Worm (Caenorhabditis elegans) whole organism, young adult: ENCODE data around the gene ztf-1.

Experiments
- B0336.3 ChIP-seq: fragments of 200-800 bp; sonication (Bioruptor generic); IDR thresholded peaks from 2 replicates; pipeline ENCODE4 v1.3.6; 2022; ENCODE audit warnings: missing genetic modification characterization, missing compliant biosample characterization
- C06A6.2 ChIP-seq: fragments of 200-800 bp; sonication (Bioruptor generic); conservative IDR thresholded peaks from 2 replicates; pipeline ENCODE4 v1.3.6; 2022; ENCODE audit warnings: missing genetic modification characterization, missing compliant biosample characterization
- C17E4.6 ChIP-seq: fragments of 200-800 bp; sonication (Bioruptor generic); IDR thresholded peaks from 2 replicates; pipeline ENCODE4 v1.3.6; 2022; ENCODE audit warnings: missing genetic modification reagents, missing genetic modification characterization, missing compliant biosample characterization
- D2030.7 ChIP-seq: fragments of 200-800 bp; sonication (Bioruptor generic); IDR thresholded peaks from 2 replicates; pipeline ENCODE4 v1.3.6; 2022; ENCODE audit warnings: missing genetic modification reagents, missing genetic modification characterization, missing compliant biosample characterization
- F52B5.7 ChIP-seq: sonication (generic microtip); optimal IDR thresholded peaks from 2 replicates; lab custom pipeline; 2016; ENCODE audit warnings: mild to moderate bottlenecking, missing genetic modification characterization, missing compliant biosample characterization
- F57A8.1 ChIP-seq: fragments of 200-800 bp; sonication (Bioruptor generic); optimal IDR thresholded peaks from 2 replicates; lab custom pipeline; 2018; ENCODE audit warnings: mild to moderate bottlenecking, missing genetic modification characterization, moderate library complexity, missing compliant biosample characterization
- F57C9.4 ChIP-seq: sonication (generic microtip); optimal IDR thresholded peaks from 2 replicates; lab custom pipeline; 2017; ENCODE audit warnings: mild to moderate bottlenecking, missing genetic modification characterization, missing compliant biosample characterization
- K12H6.12 ChIP-seq: fragments of 200-800 bp; sonication (Bioruptor generic); optimal IDR thresholded peaks from 2 replicates; lab custom pipeline; 2018; ENCODE audit warnings: mild to moderate bottlenecking, missing genetic modification characterization, missing compliant biosample characterization
- T07F8.4 ChIP-seq: sonication (generic microtip); optimal IDR thresholded peaks from 2 replicates; lab custom pipeline; 2016; ENCODE audit warnings: mild to moderate bottlenecking, missing genetic modification characterization, moderate library complexity, missing compliant biosample characterization
- ZK185.1 ChIP-seq: sonication (generic microtip); optimal IDR thresholded peaks from 2 replicates; lab custom pipeline; 2016; ENCODE audit warnings: mild to moderate bottlenecking, missing genetic modification characterization, missing compliant biosample characterization; ENCODE audit not compliant: poor library complexity, severe bottlenecking
- ama-1 ChIP-seq, 3 experiments: fragments of 150-350 bp in 1 of 3; sonication (generic microtip) in 2 of 3; optimal IDR thresholded peaks; 2 replicates each; lab custom pipeline; 2014 to 2018; ENCODE audit warnings: missing biosample characterization in 2 of 3, missing genetic modification characterization in 2 of 3, missing genetic modification reagents in 2 of 3
- atf-7 ChIP-seq: sonication (generic microtip); optimal IDR thresholded peaks from 2 replicates; lab custom pipeline; 2017; ENCODE audit warnings: mild to moderate bottlenecking, missing genetic modification characterization, missing compliant biosample characterization
- athp-1 ChIP-seq: sonication (generic microtip); optimal IDR thresholded peaks from 2 replicates; lab custom pipeline; 2017; ENCODE audit warnings: mild to moderate bottlenecking, missing genetic modification characterization, missing compliant biosample characterization
- attf-3 ChIP-seq: fragments of 200-800 bp; sonication (Bioruptor generic); conservative IDR thresholded peaks from 2 replicates; pipeline ENCODE4 v1.3.6; 2022; ENCODE audit warnings: missing genetic modification reagents, missing genetic modification characterization, missing compliant biosample characterization
- bed-2 ChIP-seq: fragments of 200-800 bp; sonication (Bioruptor generic); IDR thresholded peaks from 2 replicates; pipeline ENCODE4 v1.3.6; 2022; ENCODE audit warnings: missing genetic modification reagents, missing genetic modification characterization, missing compliant biosample characterization
- ceh-100 ChIP-seq: fragments of 200-800 bp; sonication (Bioruptor generic); IDR thresholded peaks from 2 replicates; pipeline ENCODE4 v1.3.6; 2022; ENCODE audit warnings: missing genetic modification reagents, missing genetic modification characterization, missing compliant biosample characterization
- ceh-40 ChIP-seq: fragments of 200-800 bp; sonication (Bioruptor generic); IDR thresholded peaks from 2 replicates; pipeline ENCODE4 v1.3.6; 2022; ENCODE audit warnings: missing genetic modification characterization, missing compliant biosample characterization
- chd-7 ChIP-seq: sonication (generic microtip); optimal IDR thresholded peaks from 2 replicates; lab custom pipeline; 2016; ENCODE audit warnings: mild to moderate bottlenecking, missing genetic modification characterization, moderate library complexity, missing compliant biosample characterization
- dpl-1 ChIP-seq: fragments of 150-350 bp; optimal IDR thresholded peaks from 2 replicates; lab custom pipeline; 2014; ENCODE audit warnings: missing biosample characterization, missing genetic modification reagents, missing genetic modification characterization
- efl-1 ChIP-seq: fragments of 150-350 bp; optimal IDR thresholded peaks from 2 replicates; lab custom pipeline; 2014; ENCODE audit warnings: missing biosample characterization, missing genetic modification reagents, missing genetic modification characterization
- egl-18 ChIP-seq: fragments of 200-800 bp; sonication (Bioruptor generic); IDR thresholded peaks from 2 replicates; pipeline ENCODE4 v1.3.6; 2022; ENCODE audit warnings: missing genetic modification reagents, missing genetic modification characterization, missing compliant biosample characterization
- egrh-3 ChIP-seq: fragments of 200-800 bp; sonication (Bioruptor generic); IDR thresholded peaks from 2 replicates; pipeline ENCODE4 v1.3.6; 2022; ENCODE audit warnings: missing genetic modification reagents, missing genetic modification characterization, missing compliant biosample characterization
- ekl-4 ChIP-seq: fragments of 200-800 bp; sonication (Bioruptor generic); IDR thresholded peaks from 2 replicates; pipeline ENCODE4 v1.3.6; 2022; ENCODE audit warnings: missing genetic modification reagents, missing genetic modification characterization, missing compliant biosample characterization
- ets-4 ChIP-seq: fragments of 200-800 bp; sonication (Bioruptor generic); optimal IDR thresholded peaks from 2 replicates; lab custom pipeline; 2018; ENCODE audit warnings: mild to moderate bottlenecking, missing genetic modification characterization, missing compliant biosample characterization
- fkh-3 ChIP-seq: sonication (generic microtip); optimal IDR thresholded peaks from 2 replicates; lab custom pipeline; 2016; ENCODE audit warnings: mild to moderate bottlenecking, missing genetic modification characterization, missing compliant biosample characterization
- hlh-12 ChIP-seq: sonication (generic microtip); optimal IDR thresholded peaks from 2 replicates; lab custom pipeline; 2016; ENCODE audit warnings: missing genetic modification characterization, missing compliant biosample characterization
- hmg-20 ChIP-seq: fragments of 200-800 bp; sonication (Bioruptor generic); IDR thresholded peaks from 2 replicates; pipeline ENCODE4 v1.3.6; 2022; ENCODE audit warnings: missing genetic modification reagents, missing genetic modification characterization, missing compliant biosample characterization
- let-607 ChIP-seq, 2 experiments: fragments of 200-800 bp in 1 of 2; sonication (Bioruptor generic) in 1 of 2; sonication (generic microtip) in 1 of 2; optimal IDR thresholded peaks; 2 replicates each; lab custom pipeline; 2016 to 2018; ENCODE audit warnings: mild to moderate bottlenecking in 2 of 2, missing compliant biosample characterization in 2 of 2, missing genetic modification characterization in 2 of 2, moderate library complexity in 2 of 2, missing genotype in 1 of 2
- lin-26 ChIP-seq: fragments of 200-800 bp; sonication (Bioruptor generic); IDR thresholded peaks from 2 replicates; pipeline ENCODE4 v1.3.6; 2022; ENCODE audit warnings: missing genetic modification reagents, missing genetic modification characterization, missing compliant biosample characterization
- lin-40 ChIP-seq: sonication (generic microtip); optimal IDR thresholded peaks from 2 replicates; lab custom pipeline; 2016; ENCODE audit warnings: missing genetic modification characterization, mild to moderate bottlenecking, missing compliant biosample characterization, missing genotype, missing genetic modification reagents
- madf-8 ChIP-seq: fragments of 200-800 bp; sonication (Bioruptor generic); conservative IDR thresholded peaks from 2 replicates; pipeline ENCODE4 v1.3.6; 2022; ENCODE audit warnings: missing genetic modification reagents, missing genetic modification characterization, missing compliant biosample characterization
- nhr-120 ChIP-seq: fragments of 200-800 bp; sonication (Bioruptor generic); IDR thresholded peaks from 2 replicates; pipeline ENCODE4 v1.3.6; 2022; ENCODE audit warnings: missing genetic modification characterization, missing compliant biosample characterization
- nhr-179 ChIP-seq: sonication (generic microtip); optimal IDR thresholded peaks from 2 replicates; lab custom pipeline; 2016; ENCODE audit warnings: mild to moderate bottlenecking, missing genetic modification characterization, missing compliant biosample characterization
- nhr-80 ChIP-seq: sonication (generic microtip); optimal IDR thresholded peaks from 2 replicates; lab custom pipeline; 2016; ENCODE audit warnings: missing genetic modification characterization, missing compliant biosample characterization
- pbrm-1 ChIP-seq: fragments of 200-800 bp; sonication (Bioruptor generic); IDR thresholded peaks from 2 replicates; pipeline ENCODE4 v1.3.6; 2022; ENCODE audit warnings: missing genetic modification reagents, missing genetic modification characterization, missing compliant biosample characterization
- snpc-1.1 ChIP-seq: sonication (generic microtip); optimal IDR thresholded peaks from 2 replicates; lab custom pipeline; 2017; ENCODE audit warnings: missing genetic modification characterization, mild to moderate bottlenecking, missing compliant biosample characterization, antibody characterized with exemption, moderate library complexity, missing genotype, missing genetic modification reagents; ENCODE audit not compliant: insufficient read depth
- snpc-1.3 ChIP-seq: sonication (generic microtip); optimal IDR thresholded peaks from 2 replicates; lab custom pipeline; 2017; ENCODE audit warnings: missing genetic modification characterization, mild to moderate bottlenecking, missing compliant biosample characterization, antibody characterized with exemption, moderate library complexity, missing genotype, missing genetic modification reagents; ENCODE audit not compliant: insufficient read depth
- snpc-4 ChIP-seq, 5 experiments: fragments of 150-350 bp in 1 of 5; sonication (generic microtip) in 4 of 5; optimal IDR thresholded peaks; 2 replicates each; lab custom pipeline; 2014 to 2018; ENCODE audit warnings: missing genetic modification characterization in 5 of 5, missing biosample characterization in 3 of 5, antibody characterized with exemption in 2 of 5, mild to moderate bottlenecking in 2 of 5, missing compliant biosample characterization in 2 of 5, missing genotype in 2 of 5, moderate library complexity in 2 of 5, missing genetic modification reagents in 1 of 5
- zim-3 ChIP-seq: sonication (generic microtip); optimal IDR thresholded peaks from 2 replicates; lab custom pipeline; 2017; ENCODE audit warnings: mild to moderate bottlenecking, missing genetic modification characterization, moderate library complexity, missing compliant biosample characterization
- ztf-25 ChIP-seq: fragments of 200-800 bp; sonication (Bioruptor generic); IDR thresholded peaks from 2 replicates; pipeline ENCODE4 v1.3.6; 2022; ENCODE audit warnings: missing genetic modification reagents, missing genetic modification characterization, missing compliant biosample characterization

ztf-1 gene

ce11 chrIII:8749487-8749886, 42.7 kb downstream of the ztf-1 start, which contains the start of gene sma-2 (continued):
- no peak for TF ChIP-seq snpc-4 (GFP tag; optimal IDR thresholded peaks at IDR 0.05; lab: Kevin White, UChicago)
- peak in 1 of 4 experiments; percentile 30 for TF ChIP-seq snpc-4 (tag; optimal IDR thresholded peaks at IDR 0.05; lab: Kevin White, UChicago)
- TF ChIP-seq ama-1 (optimal IDR thresholded peaks at IDR 0.05; lab: Kevin White, UChicago) = no peak
- no peak for TF ChIP-seq ama-1 (GFP tag; optimal IDR thresholded peaks at IDR 0.05; lab: Kevin White, UChicago)
- TF ChIP-seq T07F8.4 (tag; lab: Kevin White, UChicago) = no peak
- TF ChIP-seq C06A6.2 (GFP tag; lab: Robert Waterston, UW) = no peak
- no peak for TF ChIP-seq ekl-4 (GFP tag; lab: Robert Waterston, UW)
- no peak for TF ChIP-seq athp-1 (tag; lab: Kevin White, UChicago)
- no peak for TF ChIP-seq ceh-100 (GFP tag; lab: Robert Waterston, UW)
- TF ChIP-seq zim-3 (tag; lab: Kevin White, UChicago) = no peak
- no peak for TF ChIP-seq snpc-1.1 (tag; lab: Kevin White, UChicago)
- no peak for TF ChIP-seq snpc-1.3 (tag; lab: Kevin White, UChicago)
- no peak for TF ChIP-seq egrh-3
- no peak for TF ChIP-seq F52B5.7 (tag; lab: Kevin White, UChicago)
- no peak for TF ChIP-seq K12H6.12 (tag; lab: Kevin White, UChicago)
- no peak for TF ChIP-seq dpl-1
- no peak for TF ChIP-seq hlh-12 (tag; lab: Kevin White, UChicago)
- no peak for TF ChIP-seq pbrm-1 (GFP tag; lab: Robert Waterston, UW)
- TF ChIP-seq lin-40 (tag; lab: Kevin White, UChicago) = peak; percentile 64
- TF ChIP-seq fkh-3 = no peak
- peak; percentile 44; the same call in 1 of the 2 replicates for TF ChIP-seq B0336.3 (GFP tag; lab: Robert Waterston, UW)
- no peak for TF ChIP-seq efl-1
- peak; percentile 24 to 30 for TF ChIP-seq let-607 (tag; optimal IDR thresholded peaks at IDR 0.05; lab: Kevin White, UChicago)
- no peak for TF ChIP-seq attf-3
- TF ChIP-seq ets-4 (GFP tag; lab: Kevin White, UChicago) = peak; percentile 18
- TF ChIP-seq lin-26 = no peak
- no peak for TF ChIP-seq F57C9.4 (tag; lab: Kevin White, UChicago)
- no peak for TF ChIP-seq bed-2 (GFP tag; lab: Robert Waterston, UW)
- no peak for TF ChIP-seq nhr-179
- peak; percentile 93 for TF ChIP-seq nhr-80 (tag; lab: Kevin White, UChicago)
- TF ChIP-seq madf-8 (GFP tag; lab: Robert Waterston, UW) = no peak
- no peak for TF ChIP-seq F57A8.1
- peak; percentile 68 for TF ChIP-seq atf-7
- TF ChIP-seq C17E4.6 (GFP tag; lab: Robert Waterston, UW) = no peak
- TF ChIP-seq D2030.7 (GFP tag; lab: Robert Waterston, UW) = no peak
- no peak for TF ChIP-seq ztf-25
- no peak for TF ChIP-seq ceh-40 (GFP tag; lab: Robert Waterston, UW)
- peak; percentile 33 for TF ChIP-seq ZK185.1 (tag; lab: Kevin White, UChicago)
- peak; percentile 54 for TF ChIP-seq chd-7 (tag; lab: Kevin White, UChicago)
- no peak for TF ChIP-seq hmg-20 (GFP tag; lab: Robert Waterston, UW)
- TF ChIP-seq nhr-120 (GFP tag; lab: Robert Waterston, UW) = no peak
- no peak for TF ChIP-seq egl-18 (GFP tag; lab: Robert Waterston, UW)
